Fruit fly (Drosophila melanogaster): ENCODE results near the gene CG32533.

CG32533 gene

dm6 chrX:19505334-19506185 lies 26.3 kb upstream of the CG32533 start (continued):
- peak; percentile 74 for TF ChIP-seq Ets97D (GFP tag; optimal IDR thresholded peaks at IDR 0.05)
- TF ChIP-seq ac (GFP tag; optimal IDR thresholded peaks at IDR 0.05) = no peak
- peak; percentile 37 for TF ChIP-seq NC2β (GFP tag; optimal IDR thresholded peaks at IDR 0.05)
- no peak for TF ChIP-seq CG7745 (tag; optimal IDR thresholded peaks at IDR 0.05)
- peak; percentile 95 for TF ChIP-seq Blimp-1 (GFP tag; optimal IDR thresholded peaks at IDR 0.05)
- TF ChIP-seq Nf-YC (tag; optimal IDR thresholded peaks at IDR 0.05) = peak; percentile 43
- 0 out of 2 replicates have a peak, but pooled peaks have one; percentile 22 for TF ChIP-seq Ada2b (GFP tag; IDR thresholded peaks at IDR 0.05)
- TF ChIP-seq CG34224 (GFP tag; IDR thresholded peaks at IDR 0.05; ENCODE audit: partially characterized antibody) = peak; percentile 86
- no peak for TF ChIP-seq CG5245 (GFP tag; optimal IDR thresholded peaks at IDR 0.05)
- TF ChIP-seq Bteb2 (GFP tag; optimal IDR thresholded peaks at IDR 0.05) = no peak
- no peak for TF ChIP-seq CG18011 (GFP tag; optimal IDR thresholded peaks at IDR 0.05)
- no peak for TF ChIP-seq sima (GFP tag; optimal IDR thresholded peaks at IDR 0.05)
- TF ChIP-seq Mrtf (GFP tag; IDR thresholded peaks at IDR 0.05) = no peak
- TF ChIP-seq salm (tag; optimal IDR thresholded peaks at IDR 0.05) = no peak
- peak; percentile 22 for TF ChIP-seq chn (GFP tag; optimal IDR thresholded peaks at IDR 0.05)
- no peak for TF ChIP-seq Awh (GFP tag; IDR thresholded peaks at IDR 0.05)
- no peak for TF ChIP-seq CG14965 (GFP tag; optimal IDR thresholded peaks at IDR 0.05; ENCODE audit: borderline replicate concordance)
- TF ChIP-seq insv (GFP tag; optimal IDR thresholded peaks at IDR 0.05) = peak in 1 of 2 experiments; percentile 63
- peak; percentile 64 for TF ChIP-seq lilli (GFP tag; optimal IDR thresholded peaks at IDR 0.05)
- TF ChIP-seq Hr51 (GFP tag; optimal IDR thresholded peaks at IDR 0.05) = no peak
- TF ChIP-seq Kr (GFP tag; optimal IDR thresholded peaks at IDR 0.05) = no peak
- no peak for TF ChIP-seq CG13123 (GFP tag; optimal IDR thresholded peaks at IDR 0.05)
- 0 out of 2 replicates have a peak, but pooled peaks have one; percentile 15 for TF ChIP-seq ttk (GFP tag; IDR thresholded peaks at IDR 0.05)
- no peak for TF ChIP-seq CG9817 (tag; optimal IDR thresholded peaks at IDR 0.05)
- peak; percentile 81 for TF ChIP-seq CG32532 (GFP tag; IDR thresholded peaks at IDR 0.05)
- peak; percentile 90 for TF ChIP-seq Bgb (GFP tag; IDR thresholded peaks at IDR 0.05; ENCODE audit: partially characterized antibody)
- no peak for TF ChIP-seq CG14667 (GFP tag; IDR thresholded peaks at IDR 0.05)
- TF ChIP-seq Dll (GFP tag; IDR thresholded peaks at IDR 0.05; ENCODE audit: partially characterized antibody) = peak; percentile 84
- TF ChIP-seq NfI (GFP tag; optimal IDR thresholded peaks at IDR 0.05) = no peak
- no peak for TF ChIP-seq h (optimal IDR thresholded peaks at IDR 0.05)
- TF ChIP-seq D19B (GFP tag; optimal IDR thresholded peaks at IDR 0.05) = no peak
- peak; percentile 47 for TF ChIP-seq Bdp1 (GFP tag; optimal IDR thresholded peaks at IDR 0.05)
- no peak for TF ChIP-seq CG5180 (GFP tag; optimal IDR thresholded peaks at IDR 0.05)
- no peak for TF ChIP-seq Xrp1 (GFP tag; IDR thresholded peaks at IDR 0.05)
- TF ChIP-seq Optix (GFP tag; IDR thresholded peaks at IDR 0.05) = no peak
- no peak for TF ChIP-seq CG4360 (GFP tag; IDR thresholded peaks at IDR 0.05)
- TF ChIP-seq bsh (GFP tag; optimal IDR thresholded peaks at IDR 0.05) = no peak
- no peak for TF ChIP-seq CG4854 (GFP tag; optimal IDR thresholded peaks at IDR 0.05)
- peak; percentile 79 for TF ChIP-seq CG14860 (GFP tag; IDR thresholded peaks at IDR 0.05; ENCODE audit: partially characterized antibody)
- TF ChIP-seq ato (GFP tag; IDR thresholded peaks at IDR 0.05; ENCODE audit: partially characterized antibody) = peak; percentile 62; the same call in 1 of the 2 replicates
- TF ChIP-seq CG2129 (GFP tag; IDR thresholded peaks at IDR 0.05; ENCODE audit: partially characterized antibody) = peak; percentile 44; the same call in 1 of the 2 replicates
- peak; percentile 73 for TF ChIP-seq Doc3 (GFP tag; IDR thresholded peaks at IDR 0.05; ENCODE audit: partially characterized antibody)
- TF ChIP-seq CG7928 (GFP tag; optimal IDR thresholded peaks at IDR 0.05) = no peak
- no peak for TF ChIP-seq zen (tag; optimal IDR thresholded peaks at IDR 0.05)
- TF ChIP-seq Taf1 (GFP tag; IDR thresholded peaks at IDR 0.05) = no peak
- TF ChIP-seq Gug (GFP tag; IDR thresholded peaks at IDR 0.05) = peak; percentile 13; the same call in 1 of the 4 replicates
- TF ChIP-seq Sox102F (GFP tag; optimal IDR thresholded peaks at IDR 0.05) = no peak
- no peak for TF ChIP-seq scrt (GFP tag; optimal IDR thresholded peaks at IDR 0.05)
